Fruit fly (Drosophila melanogaster) whole organism, adult: ENCODE results near the gene CG32365.
A peak's percentile ranks its signal among the peaks of the same experiment; 100 is the strongest.

Experiments
- CG11617 ChIP-seq: fragments of 200-800 bp; sonication (Bioruptor generic); optimal IDR thresholded peaks from 2 replicates; lab custom pipeline; 2017; ENCODE audit warnings: mild to moderate bottlenecking, missing biosample characterization, missing genetic modification reagents, missing genetic modification characterization
- CG12768 ChIP-seq: fragments of 200-800 bp; sonication (Bioruptor generic); optimal IDR thresholded peaks from 2 replicates; lab custom pipeline; 2017; ENCODE audit warnings: missing biosample characterization, missing genetic modification characterization, mild to moderate bottlenecking, moderate library complexity, missing genetic modification reagents
- CG14711 ChIP-seq: fragments of 200-800 bp; sonication (Bioruptor generic); optimal IDR thresholded peaks from 2 replicates; lab custom pipeline; 2018; ENCODE audit warnings: missing biosample characterization, mild to moderate bottlenecking, missing genetic modification characterization, moderate library complexity
- CG1620 ChIP-seq: fragments of 200-800 bp; sonication (Bioruptor generic); optimal IDR thresholded peaks from 2 replicates; lab custom pipeline; 2016; ENCODE audit warnings: missing biosample characterization, missing genetic modification characterization
- CG33017 ChIP-seq: fragments of 200-800 bp; sonication (Bioruptor generic); optimal IDR thresholded peaks from 2 replicates; lab custom pipeline; 2018; ENCODE audit warnings: missing biosample characterization, mild to moderate bottlenecking, missing genetic modification characterization, moderate library complexity
- CG5204 ChIP-seq: fragments of 200-800 bp; sonication (Bioruptor generic); optimal IDR thresholded peaks from 2 replicates; lab custom pipeline; 2016; ENCODE audit warnings: missing biosample characterization, missing genetic modification characterization
- CG7045 ChIP-seq: fragments of 200-800 bp; sonication (Bioruptor generic); optimal IDR thresholded peaks from 2 replicates; lab custom pipeline; 2017; ENCODE audit warnings: missing biosample characterization, mild to moderate bottlenecking, missing genetic modification characterization
- CG7101 ChIP-seq: fragments of 200-800 bp; sonication (Bioruptor generic); optimal IDR thresholded peaks from 2 replicates; lab custom pipeline; 2018; ENCODE audit warnings: missing biosample characterization, mild to moderate bottlenecking, missing genetic modification characterization, moderate library complexity
- Clk ChIP-seq: fragments of 200-800 bp; sonication (Bioruptor generic); optimal IDR thresholded peaks from 2 replicates; lab custom pipeline; 2017; ENCODE audit warnings: missing biosample characterization, missing genetic modification characterization
- Crg-1 ChIP-seq: fragments of 200-800 bp; sonication (Bioruptor generic); optimal IDR thresholded peaks from 2 replicates; lab custom pipeline; 2016; ENCODE audit warnings: missing biosample characterization, missing genetic modification characterization
- Hr96 ChIP-seq: fragments of 200-800 bp; sonication (Bioruptor generic); optimal IDR thresholded peaks from 2 replicates; lab custom pipeline; 2016; ENCODE audit warnings: missing biosample characterization, missing genetic modification characterization
- Mnt ChIP-seq: fragments of 200-800 bp; sonication (Bioruptor generic); optimal IDR thresholded peaks from 2 replicates; lab custom pipeline; 2016; ENCODE audit warnings: missing biosample characterization, mild to moderate bottlenecking, missing genetic modification characterization
- bab1 ChIP-seq: fragments of 200-800 bp; sonication (Bioruptor generic); optimal IDR thresholded peaks from 3 replicates; lab custom pipeline; 2019; ENCODE audit warnings: missing biosample characterization, mild to moderate bottlenecking, missing genetic modification characterization, moderate library complexity
- cic ChIP-seq: fragments of 200-800 bp; sonication (Bioruptor generic); optimal IDR thresholded peaks from 2 replicates; lab custom pipeline; 2017; ENCODE audit warnings: missing biosample characterization, mild to moderate bottlenecking, missing genetic modification characterization, moderate library complexity
- cnc ChIP-seq, 2 experiments: fragments of >200 bp; optimal IDR thresholded peaks; 2 replicates each; lab custom pipeline; 2017
- kay ChIP-seq: fragments of 200-800 bp; sonication (Bioruptor generic); peaks from one replicate; lab custom pipeline; 2016; ENCODE audit warnings: missing biosample characterization, missing genetic modification characterization, borderline replicate concordance
- ovo ChIP-seq: fragments of 200-800 bp; sonication (Bioruptor generic); optimal IDR thresholded peaks from 2 replicates; lab custom pipeline; 2016; ENCODE audit warnings: missing biosample characterization, missing genetic modification characterization
- pad ChIP-seq: fragments of 200-800 bp; sonication (Bioruptor generic); optimal IDR thresholded peaks from 3 replicates; lab custom pipeline; 2017; ENCODE audit warnings: missing biosample characterization, missing genetic modification characterization, mild to moderate bottlenecking, moderate library complexity, missing genetic modification reagents
- tj ChIP-seq: fragments of 200-800 bp; sonication (Bioruptor generic); optimal IDR thresholded peaks from 3 replicates; lab custom pipeline; 2017; ENCODE audit warnings: missing biosample characterization, mild to moderate bottlenecking, missing genetic modification characterization, moderate library complexity
- toe ChIP-seq: fragments of 200-800 bp; sonication (Bioruptor generic); optimal IDR thresholded peaks from 2 replicates; lab custom pipeline; 2016; ENCODE audit warnings: missing biosample characterization, missing genetic modification characterization

Gene CG32365

dm6 chr3L:7858325-7859114 is 10.3 kb upstream of the CG32365 start:
- TF ChIP-seq CG7101 (tag; lab: Kevin White, UChicago): no peak
- TF ChIP-seq CG14711 (tag; lab: Kevin White, UChicago): no peak
- TF ChIP-seq CG1620 (GFP tag; lab: Kevin White, UChicago): no peak
- TF ChIP-seq pad (GFP tag; lab: Kevin White, UChicago): no peak
- TF ChIP-seq cnc (optimal IDR thresholded peaks at IDR 0.05; lab: Kevin White, UChicago): no peak
- peak; percentile 29 for TF ChIP-seq CG7045 (GFP tag; lab: Kevin White, UChicago)
- TF ChIP-seq tj (GFP tag; lab: Kevin White, UChicago): peak; percentile 41
- TF ChIP-seq CG5204 (GFP tag; lab: Kevin White, UChicago): no peak
- TF ChIP-seq CG33017 (tag; lab: Kevin White, UChicago): peak; percentile 6
- TF ChIP-seq cic (GFP tag; lab: Kevin White, UChicago): peak; percentile 94
- TF ChIP-seq toe: no peak
- TF ChIP-seq CG12768 (GFP tag; lab: Kevin White, UChicago): no peak
- TF ChIP-seq Clk (GFP tag; lab: Kevin White, UChicago): no peak
- no peak for TF ChIP-seq Hr96 (GFP tag; lab: Kevin White, UChicago)
- no peak for TF ChIP-seq Crg-1 (GFP tag; lab: Kevin White, UChicago)
- TF ChIP-seq ovo (GFP tag; lab: Kevin White, UChicago): no peak
- TF ChIP-seq kay (GFP tag; lab: Kevin White, UChicago): peak; percentile 70
- no peak for TF ChIP-seq CG11617
- peak; percentile 9 for TF ChIP-seq Mnt (GFP tag; lab: Kevin White, UChicago)
- no peak for TF ChIP-seq bab1 (GFP tag; lab: Kevin White, UChicago)

dm6 chr3L:7859802-7860201 is 9.0 kb upstream of the CG32365 start:
- TF ChIP-seq ovo (GFP tag; lab: Kevin White, UChicago) (no peak), Mnt (GFP tag; lab: Kevin White, UChicago) (no peak), cnc (optimal IDR thresholded peaks at IDR 0.05; lab: Kevin White, UChicago) (no peak), kay (GFP tag; lab: Kevin White, UChicago) (no peak), tj (GFP tag; lab: Kevin White, UChicago) (no peak), Crg-1 (GFP tag; lab: Kevin White, UChicago) (no peak), CG12768 (GFP tag; lab: Kevin White, UChicago) (no peak), bab1 (GFP tag; lab: Kevin White, UChicago) (no peak), Clk (GFP tag; lab: Kevin White, UChicago) (no peak), CG7045 (GFP tag; lab: Kevin White, UChicago) (no peak), CG1620 (GFP tag; lab: Kevin White, UChicago) (no peak), Hr96 (GFP tag; lab: Kevin White, UChicago) (no peak), pad (GFP tag; lab: Kevin White, UChicago) (no peak), CG7101 (tag; lab: Kevin White, UChicago) (no peak), CG11617 (no peak), cic (GFP tag; lab: Kevin White, UChicago) (no peak), CG5204 (GFP tag; lab: Kevin White, UChicago) (no peak), CG14711 (tag; lab: Kevin White, UChicago) (no peak), toe (no peak), CG33017 (tag; lab: Kevin White, UChicago) (no peak)

dm6 chr3L:7860634-7861431 is 8.0 kb upstream of the CG32365 start:
- TF ChIP-seq CG14711 (tag; lab: Kevin White, UChicago) (no peak), toe (no peak), cnc (optimal IDR thresholded peaks at IDR 0.05; lab: Kevin White, UChicago) (no peak), bab1 (GFP tag; lab: Kevin White, UChicago) (no peak), pad (GFP tag; lab: Kevin White, UChicago) (peak; percentile 16), cic (GFP tag; lab: Kevin White, UChicago) (peak; percentile 81), CG5204 (GFP tag; lab: Kevin White, UChicago) (no peak), CG12768 (GFP tag; lab: Kevin White, UChicago) (peak; percentile 17), kay (GFP tag; lab: Kevin White, UChicago) (no peak), Mnt (GFP tag; lab: Kevin White, UChicago) (peak; percentile 12)

dm6 chr3L:7861807-7862206 is 7.0 kb upstream of the CG32365 start:
- TF ChIP-seq pad (GFP tag; lab: Kevin White, UChicago) (no peak), CG14711 (tag; lab: Kevin White, UChicago) (peak; percentile 56), cic (GFP tag; lab: Kevin White, UChicago) (no peak), CG7101 (tag; lab: Kevin White, UChicago) (peak; percentile 63), Clk (GFP tag; lab: Kevin White, UChicago) (no peak), bab1 (GFP tag; lab: Kevin White, UChicago) (no peak), CG1620 (GFP tag; lab: Kevin White, UChicago) (no peak), tj (GFP tag; lab: Kevin White, UChicago) (no peak), ovo (GFP tag; lab: Kevin White, UChicago) (no peak), Hr96 (GFP tag; lab: Kevin White, UChicago) (no peak), Crg-1 (GFP tag; lab: Kevin White, UChicago) (no peak), CG7045 (GFP tag; lab: Kevin White, UChicago) (no peak), Mnt (GFP tag; lab: Kevin White, UChicago) (no peak), kay (GFP tag; lab: Kevin White, UChicago) (peak; percentile 32), CG5204 (GFP tag; lab: Kevin White, UChicago) (no peak), CG33017 (tag; lab: Kevin White, UChicago) (no peak), cnc (optimal IDR thresholded peaks at IDR 0.05; lab: Kevin White, UChicago) (no peak), toe (no peak), CG11617 (peak; percentile 15), CG12768 (GFP tag; lab: Kevin White, UChicago) (no peak)
